Worm (Caenorhabditis elegans) whole organism, midembryonic: ENCODE results near the gene C50D2.10.

ENCODE experiments used
- med-1 ChIP-seq: sonication (generic microtip); optimal IDR thresholded peaks from 2 replicates; lab custom pipeline; 2017; ENCODE audit warnings: missing genetic modification characterization, mild to moderate bottlenecking, missing compliant biosample characterization, antibody characterized with exemption, missing genetic modification reagents; ENCODE audit not compliant: insufficient read depth
- ref-1 ChIP-seq: fragments of 200-800 bp; sonication (Bioruptor generic); conservative IDR thresholded peaks from 2 replicates; pipeline ENCODE4 v1.3.6; 2022; ENCODE audit warnings: missing genetic modification reagents, missing genetic modification characterization, missing compliant biosample characterization
- ztf-29 ChIP-seq: fragments of 200-800 bp; sonication (Bioruptor generic); IDR thresholded peaks from 2 replicates; pipeline ENCODE4 v1.3.6; 2022; ENCODE audit warnings: missing genetic modification reagents, missing genetic modification characterization, missing compliant biosample characterization

DNA sequence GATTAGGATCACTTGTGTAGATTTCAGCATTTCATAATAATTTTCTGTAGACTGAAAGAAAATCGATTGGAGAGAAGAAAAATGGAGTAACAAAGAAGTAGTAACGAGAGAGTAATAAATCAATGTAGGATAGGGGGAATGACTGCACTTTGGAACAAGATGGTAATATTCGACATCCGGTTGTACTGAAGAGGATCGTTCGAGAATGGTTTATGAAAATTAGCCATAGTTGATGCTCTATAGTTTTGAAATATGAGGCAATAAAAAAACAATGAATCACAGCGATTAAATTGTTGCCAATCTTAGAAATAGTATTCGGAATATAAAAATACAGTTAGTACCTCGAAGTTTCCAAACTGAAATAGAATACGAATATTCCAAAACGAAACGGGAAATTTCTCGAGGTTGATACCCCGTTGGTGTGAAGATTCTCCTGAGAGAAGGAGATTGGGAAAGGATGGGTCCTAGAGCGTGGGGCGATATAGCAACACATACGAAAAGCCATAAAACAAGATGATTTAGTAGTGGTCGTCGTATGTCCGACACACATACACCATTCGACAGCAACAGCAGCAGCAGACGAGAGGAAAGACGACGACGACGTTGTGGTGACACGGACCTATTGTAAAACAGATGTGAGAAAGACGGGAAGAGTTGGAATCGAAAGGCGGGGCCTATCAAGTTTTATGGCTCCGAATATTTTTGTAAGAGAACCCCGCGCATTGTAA, 34.8 kb downstream of the C50D2.10 start, which contains the start of gene cwn-1:
- no peak for TF ChIP-seq ref-1 (GFP tag; lab: Robert Waterston, UW)
- TF ChIP-seq ztf-29 (GFP tag; lab: Robert Waterston, UW), result no peak
- no peak for TF ChIP-seq med-1 (GFP tag; lab: Kevin White, UChicago)
